Worm (Caenorhabditis elegans): Measurements from ENCODE around the gene T24H10.4.

ce11 chrII:9108905-9109551, at the start of gene T24H10.4:
- peak in 1 of 2 experiments; percentile 49 for TF ChIP-seq unc-62 (GFP tag; optimal IDR thresholded peaks at IDR 0.05 in 1 of 2)
- no peak for TF ChIP-seq unc-62 (tag; optimal IDR thresholded peaks at IDR 0.05)
- no peak for TF ChIP-seq nhr-10 (tag; optimal IDR thresholded peaks at IDR 0.05)
- TF ChIP-seq lin-1 (GFP tag; IDR thresholded peaks at IDR 0.05): no peak
- no peak for TF ChIP-seq lin-15B (tag; optimal IDR thresholded peaks at IDR 0.05)

Data from whole organism, L4 larva.